Worm (Caenorhabditis elegans) whole organism, young adult: Measurements from ENCODE around the gene abu-2.

ENCODE experiments used
- B0019.2 ChIP-seq: fragments of 200-800 bp; sonication (Bioruptor generic); conservative IDR thresholded peaks from 2 replicates; pipeline ENCODE4 v1.3.6; 2022; ENCODE audit warnings: missing genetic modification reagents, missing genetic modification characterization, missing compliant biosample characterization
- B0336.3 ChIP-seq: fragments of 200-800 bp; sonication (Bioruptor generic); IDR thresholded peaks from 2 replicates; pipeline ENCODE4 v1.3.6; 2022; ENCODE audit warnings: missing genetic modification characterization, missing compliant biosample characterization
- C06A6.2 ChIP-seq: fragments of 200-800 bp; sonication (Bioruptor generic); conservative IDR thresholded peaks from 2 replicates; pipeline ENCODE4 v1.3.6; 2022; ENCODE audit warnings: missing genetic modification characterization, missing compliant biosample characterization
- D2030.7 ChIP-seq: fragments of 200-800 bp; sonication (Bioruptor generic); IDR thresholded peaks from 2 replicates; pipeline ENCODE4 v1.3.6; 2022; ENCODE audit warnings: missing genetic modification reagents, missing genetic modification characterization, missing compliant biosample characterization
- F22D6.2 ChIP-seq: sonication (generic microtip); optimal IDR thresholded peaks from 2 replicates; lab custom pipeline; 2016; ENCODE audit warnings: mild to moderate bottlenecking, missing genetic modification characterization, missing compliant biosample characterization
- F37B4.10 ChIP-seq: fragments of 200-800 bp; sonication (Bioruptor generic); IDR thresholded peaks from 2 replicates; pipeline ENCODE4 v1.3.6; 2022; ENCODE audit warnings: missing genetic modification characterization, missing compliant biosample characterization
- F49E8.2 ChIP-seq: sonication (generic microtip); optimal IDR thresholded peaks from 3 replicates; lab custom pipeline; 2017; ENCODE audit warnings: missing genetic modification characterization, mild to moderate bottlenecking, missing compliant biosample characterization, antibody characterized with exemption, moderate library complexity; ENCODE audit not compliant: insufficient read depth
- F57C9.4 ChIP-seq: sonication (generic microtip); optimal IDR thresholded peaks from 2 replicates; lab custom pipeline; 2017; ENCODE audit warnings: mild to moderate bottlenecking, missing genetic modification characterization, missing compliant biosample characterization
- K11D2.4 ChIP-seq: fragments of 200-800 bp; sonication (Bioruptor generic); IDR thresholded peaks from 2 replicates; pipeline ENCODE4 v1.3.6; 2022; ENCODE audit warnings: missing genetic modification reagents, missing genetic modification characterization, missing compliant biosample characterization
- Y56A3A.18 ChIP-seq: fragments of 200-800 bp; sonication (Bioruptor generic); IDR thresholded peaks from 2 replicates; pipeline ENCODE4 v1.3.6; 2022; ENCODE audit warnings: missing genetic modification reagents, missing genetic modification characterization, missing compliant biosample characterization
- attf-3 ChIP-seq: fragments of 200-800 bp; sonication (Bioruptor generic); conservative IDR thresholded peaks from 2 replicates; pipeline ENCODE4 v1.3.6; 2022; ENCODE audit warnings: missing genetic modification reagents, missing genetic modification characterization, missing compliant biosample characterization
- bed-1 ChIP-seq: fragments of 200-800 bp; sonication (Bioruptor generic); IDR thresholded peaks from 2 replicates; pipeline ENCODE4 v1.3.6; 2022; ENCODE audit warnings: missing genetic modification reagents, missing genetic modification characterization, missing compliant biosample characterization
- cebp-2 ChIP-seq: fragments of 200-800 bp; sonication (Bioruptor generic); IDR thresholded peaks from 2 replicates; pipeline ENCODE4 v1.3.6; 2022; ENCODE audit warnings: missing genetic modification characterization, missing compliant biosample characterization
- ceh-27 ChIP-seq: fragments of 200-800 bp; sonication (Bioruptor generic); optimal IDR thresholded peaks from 2 replicates; lab custom pipeline; 2018; ENCODE audit warnings: mild to moderate bottlenecking, missing genetic modification characterization, moderate library complexity, missing compliant biosample characterization
- ceh-40 ChIP-seq: fragments of 200-800 bp; sonication (Bioruptor generic); IDR thresholded peaks from 2 replicates; pipeline ENCODE4 v1.3.6; 2022; ENCODE audit warnings: missing genetic modification characterization, missing compliant biosample characterization
- ceh-58 ChIP-seq: fragments of 200-800 bp; sonication (Bioruptor generic); IDR thresholded peaks from 2 replicates; pipeline ENCODE4 v1.3.6; 2022; ENCODE audit warnings: missing genetic modification characterization, missing compliant biosample characterization
- dpl-1 ChIP-seq: fragments of 150-350 bp; optimal IDR thresholded peaks from 2 replicates; lab custom pipeline; 2014; ENCODE audit warnings: missing biosample characterization, missing genetic modification reagents, missing genetic modification characterization
- efl-1 ChIP-seq: fragments of 150-350 bp; optimal IDR thresholded peaks from 2 replicates; lab custom pipeline; 2014; ENCODE audit warnings: missing biosample characterization, missing genetic modification reagents, missing genetic modification characterization
- egl-44 ChIP-seq: fragments of 200-800 bp; sonication (Bioruptor generic); IDR thresholded peaks from 2 replicates; pipeline ENCODE4 v1.3.6; 2022; ENCODE audit warnings: missing genetic modification reagents, missing genetic modification characterization, missing compliant biosample characterization
- ekl-4 ChIP-seq: fragments of 200-800 bp; sonication (Bioruptor generic); IDR thresholded peaks from 2 replicates; pipeline ENCODE4 v1.3.6; 2022; ENCODE audit warnings: missing genetic modification reagents, missing genetic modification characterization, missing compliant biosample characterization
- ets-4 ChIP-seq: fragments of 200-800 bp; sonication (Bioruptor generic); optimal IDR thresholded peaks from 2 replicates; lab custom pipeline; 2018; ENCODE audit warnings: mild to moderate bottlenecking, missing genetic modification characterization, missing compliant biosample characterization
- him-1 ChIP-seq: sonication (generic microtip); optimal IDR thresholded peaks from 2 replicates; lab custom pipeline; 2016; ENCODE audit warnings: missing genotype, missing genetic modification reagents, missing genetic modification characterization, missing compliant biosample characterization
- hlh-26 ChIP-seq: fragments of 200-800 bp; sonication (Bioruptor generic); conservative IDR thresholded peaks from 2 replicates; pipeline ENCODE4 v1.3.6; 2022; ENCODE audit warnings: missing genetic modification reagents, missing genetic modification characterization, missing compliant biosample characterization
- hmg-20 ChIP-seq: fragments of 200-800 bp; sonication (Bioruptor generic); IDR thresholded peaks from 2 replicates; pipeline ENCODE4 v1.3.6; 2022; ENCODE audit warnings: missing genetic modification reagents, missing genetic modification characterization, missing compliant biosample characterization
- hrde-1 ChIP-seq: sonication (generic microtip); optimal IDR thresholded peaks from 2 replicates; lab custom pipeline; 2016; ENCODE audit warnings: missing genetic modification characterization, mild to moderate bottlenecking, missing compliant biosample characterization, moderate library complexity, missing genotype, missing genetic modification reagents, borderline replicate concordance
- let-607 ChIP-seq, 2 experiments: fragments of 200-800 bp in 1 of 2; sonication (Bioruptor generic) in 1 of 2; sonication (generic microtip) in 1 of 2; optimal IDR thresholded peaks; 2 replicates each; lab custom pipeline; 2016 to 2018; ENCODE audit warnings: mild to moderate bottlenecking in 2 of 2, missing compliant biosample characterization in 2 of 2, missing genetic modification characterization in 2 of 2, moderate library complexity in 2 of 2, missing genotype in 1 of 2
- lin-26 ChIP-seq: fragments of 200-800 bp; sonication (Bioruptor generic); IDR thresholded peaks from 2 replicates; pipeline ENCODE4 v1.3.6; 2022; ENCODE audit warnings: missing genetic modification reagents, missing genetic modification characterization, missing compliant biosample characterization
- lin-35 ChIP-seq, 3 experiments: fragments of 150-350 bp in 2 of 3; sonication (generic microtip) in 1 of 3; optimal IDR thresholded peaks; 2 replicates each; lab custom pipeline; 2014 to 2018; ENCODE audit warnings: missing biosample characterization in 3 of 3, missing genetic modification characterization in 3 of 3, missing genetic modification reagents in 3 of 3
- lin-54 ChIP-seq: fragments of 200-800 bp; sonication (Bioruptor generic); optimal IDR thresholded peaks from 2 replicates; lab custom pipeline; 2018; ENCODE audit warnings: mild to moderate bottlenecking, missing genetic modification characterization, missing compliant biosample characterization
- madf-10 ChIP-seq: sonication (generic microtip); optimal IDR thresholded peaks from 2 replicates; lab custom pipeline; 2016; ENCODE audit warnings: mild to moderate bottlenecking, missing genetic modification characterization, missing compliant biosample characterization
- madf-8 ChIP-seq: fragments of 200-800 bp; sonication (Bioruptor generic); conservative IDR thresholded peaks from 2 replicates; pipeline ENCODE4 v1.3.6; 2022; ENCODE audit warnings: missing genetic modification reagents, missing genetic modification characterization, missing compliant biosample characterization
- mel-28 ChIP-seq: sonication (generic microtip); optimal IDR thresholded peaks from 2 replicates; lab custom pipeline; 2016; ENCODE audit warnings: borderline replicate concordance, mild to moderate bottlenecking, missing genetic modification characterization, missing compliant biosample characterization
- mes-4 ChIP-seq: sonication (generic microtip); optimal IDR thresholded peaks from 2 replicates; lab custom pipeline; 2016; ENCODE audit warnings: missing genotype, missing genetic modification characterization, missing compliant biosample characterization
- mxl-1 ChIP-seq: sonication (generic microtip); optimal IDR thresholded peaks from 2 replicates; lab custom pipeline; 2016; ENCODE audit warnings: missing genetic modification characterization, missing compliant biosample characterization
- nfyb-1 ChIP-seq: fragments of 200-800 bp; sonication (Bioruptor generic); IDR thresholded peaks from 2 replicates; pipeline ENCODE4 v1.3.6; 2022; ENCODE audit warnings: missing genetic modification reagents, missing genetic modification characterization, missing compliant biosample characterization
- pbrm-1 ChIP-seq: fragments of 200-800 bp; sonication (Bioruptor generic); IDR thresholded peaks from 2 replicates; pipeline ENCODE4 v1.3.6; 2022; ENCODE audit warnings: missing genetic modification reagents, missing genetic modification characterization, missing compliant biosample characterization
- repo-1 ChIP-seq: sonication (generic microtip); optimal IDR thresholded peaks from 2 replicates; lab custom pipeline; 2017; ENCODE audit warnings: mild to moderate bottlenecking, missing genetic modification characterization, missing compliant biosample characterization
- rpc-1 ChIP-seq, 2 experiments: fragments of 150-350 bp in 1 of 2; sonication (generic microtip) in 1 of 2; optimal IDR thresholded peaks; 2 replicates each; lab custom pipeline; 2014 to 2018; ENCODE audit warnings: missing biosample characterization in 1 of 2, missing genetic modification characterization in 1 of 2, missing genetic modification reagents in 1 of 2, missing genotype in 1 of 2
- tbp1 ChIP-seq: fragments of 200-800 bp; sonication (Bioruptor generic); optimal IDR thresholded peaks from 2 replicates; lab custom pipeline; 2018; ENCODE audit warnings: mild to moderate bottlenecking, missing genetic modification characterization, missing compliant biosample characterization
- tbx-9 ChIP-seq: sonication (generic microtip); optimal IDR thresholded peaks from 2 replicates; lab custom pipeline; 2016; ENCODE audit warnings: borderline replicate concordance, missing genetic modification characterization, inconsistent platforms, missing compliant biosample characterization
- ztf-18 ChIP-seq: sonication (generic microtip); optimal IDR thresholded peaks from 2 replicates; lab custom pipeline; 2016; ENCODE audit warnings: missing genotype, mild to moderate bottlenecking, missing genetic modification characterization, missing compliant biosample characterization
- ztf-22 ChIP-seq: fragments of 200-800 bp; sonication (Bioruptor generic); optimal IDR thresholded peaks from 2 replicates; lab custom pipeline; 2018; ENCODE audit warnings: mild to moderate bottlenecking, missing genetic modification characterization, moderate library complexity, missing compliant biosample characterization
- ztf-25 ChIP-seq: fragments of 200-800 bp; sonication (Bioruptor generic); IDR thresholded peaks from 2 replicates; pipeline ENCODE4 v1.3.6; 2022; ENCODE audit warnings: missing genetic modification reagents, missing genetic modification characterization, missing compliant biosample characterization
- ztf-28 ChIP-seq: fragments of 200-800 bp; sonication (Bioruptor generic); IDR thresholded peaks from 2 replicates; pipeline ENCODE4 v1.3.6; 2022; ENCODE audit warnings: missing genetic modification reagents, missing genetic modification characterization, missing compliant biosample characterization
- ztf-6 ChIP-seq: fragments of 200-800 bp; sonication (Bioruptor generic); IDR thresholded peaks from 2 replicates; pipeline ENCODE4 v1.3.6; 2022; ENCODE audit warnings: missing genetic modification reagents, missing genetic modification characterization, missing compliant biosample characterization

The abu-2 gene

DNA sequence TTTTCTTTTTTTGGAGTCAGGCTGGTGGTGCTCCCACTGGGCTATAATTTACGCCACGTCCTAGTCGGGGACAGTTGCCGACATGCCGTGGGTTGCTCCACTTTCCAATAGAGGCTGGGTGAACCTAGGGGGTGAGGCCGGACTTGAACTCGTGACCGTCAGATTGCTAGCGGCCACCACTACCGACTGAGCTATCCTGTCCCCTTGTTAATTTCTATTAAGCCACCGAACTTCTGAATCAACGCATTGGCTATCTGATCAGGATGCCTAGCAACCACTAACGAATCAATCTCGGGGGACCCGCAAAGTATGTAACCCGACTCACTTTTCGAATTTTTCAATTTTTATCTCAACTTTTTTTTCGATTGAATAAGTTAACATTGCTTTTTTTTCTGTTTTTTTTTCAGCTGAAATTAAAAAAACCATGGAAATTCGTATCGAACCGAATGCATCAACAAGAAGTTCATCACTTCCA, 23.5 kb downstream of the abu-2 start, which contains the start of gene F56C3.1 (continued):
- TF ChIP-seq nfyb-1 (GFP tag; lab: Robert Waterston, UW) (peak; percentile 58; the same call in 1 of the 2 replicates), lin-35 (GFP tag; optimal IDR thresholded peaks at IDR 0.05; lab: Kevin White, UChicago) (no peak), madf-8 (GFP tag; lab: Robert Waterston, UW) (no peak), rpc-1 (optimal IDR thresholded peaks at IDR 0.05; lab: Kevin White, UChicago) (no peak), rpc-1 (tag; optimal IDR thresholded peaks at IDR 0.05; lab: Kevin White, UChicago) (peak; percentile 36), ztf-18 (tag; lab: Kevin White, UChicago) (no peak), tbp1 (GFP tag; lab: Kevin White, UChicago) (no peak), mxl-1 (tag; lab: Kevin White, UChicago) (no peak), dpl-1 (GFP tag; lab: Kevin White, UChicago) (no peak), ztf-6 (no peak), B0336.3 (no peak), K11D2.4 (GFP tag; lab: Robert Waterston, UW) (peak; percentile 59; the same call in 1 of the 2 replicates), hmg-20 (no peak), ekl-4 (no peak), B0019.2 (GFP tag; lab: Robert Waterston, UW) (no peak), attf-3 (GFP tag; lab: Robert Waterston, UW) (no peak), ztf-28 (no peak), lin-26 (GFP tag; lab: Robert Waterston, UW) (0 out of 2 replicates have a peak, but pooled peaks have one; percentile 39), hlh-26 (no peak), F57C9.4 (tag; lab: Kevin White, UChicago) (no peak), hrde-1 (tag; lab: Kevin White, UChicago) (no peak), lin-54 (GFP tag; lab: Kevin White, UChicago) (no peak), C06A6.2 (GFP tag; lab: Robert Waterston, UW) (no peak), ets-4 (GFP tag; lab: Kevin White, UChicago) (no peak), ztf-22 (no peak), ceh-27 (GFP tag; lab: Kevin White, UChicago) (no peak), D2030.7 (GFP tag; lab: Robert Waterston, UW) (no peak), pbrm-1 (GFP tag; lab: Robert Waterston, UW) (no peak), ceh-58 (no peak), Y56A3A.18 (GFP tag; lab: Robert Waterston, UW) (0 out of 2 replicates have a peak, but pooled peaks have one; percentile 43), F37B4.10 (GFP tag; lab: Robert Waterston, UW) (no peak), F22D6.2 (tag; lab: Kevin White, UChicago) (no peak), him-1 (no peak), efl-1 (GFP tag; lab: Kevin White, UChicago) (no peak), let-607 (tag; optimal IDR thresholded peaks at IDR 0.05; lab: Kevin White, UChicago) (no peak), ztf-25 (GFP tag; lab: Robert Waterston, UW) (no peak), mes-4 (tag; lab: Kevin White, UChicago) (no peak), bed-1 (no peak)
- TF ChIP-seq, all 124 proteins: peak for 10

DNA sequence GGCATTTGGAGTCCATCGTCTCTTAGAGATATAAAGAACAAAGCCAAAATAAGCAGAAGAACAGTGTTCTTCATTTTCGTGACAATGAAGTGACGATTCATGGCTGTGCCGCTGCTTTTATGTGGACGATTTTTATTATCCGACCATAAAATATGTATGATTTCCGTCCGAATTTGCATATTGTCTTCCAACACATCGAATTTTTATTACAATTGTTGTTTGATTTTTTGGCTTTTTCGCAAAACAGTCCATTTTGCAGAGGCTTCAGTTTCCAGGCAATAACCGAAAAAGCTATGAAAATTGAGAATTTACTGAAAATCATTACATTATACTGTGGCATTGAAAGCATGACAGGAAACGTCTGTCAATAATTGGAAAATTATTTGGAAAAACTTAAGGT, 25.9 kb downstream of the abu-2 start, which contains the start of gene F56C3.8:
TSS of gene F56C3.8 (minus strand) at position 101 of the 400 bp plus-strand sequence.
- TF ChIP-seq B0336.3 (no peak), cebp-2 (GFP tag; lab: Robert Waterston, UW) (no peak), tbx-9 (no peak), mel-28 (tag; lab: Kevin White, UChicago) (no peak), ceh-40 (GFP tag; lab: Robert Waterston, UW) (no peak), madf-10 (tag; lab: Kevin White, UChicago) (no peak), F57C9.4 (tag; lab: Kevin White, UChicago) (no peak), nfyb-1 (GFP tag; lab: Robert Waterston, UW) (no peak), egl-44 (GFP tag; lab: Robert Waterston, UW) (no peak), ztf-25 (GFP tag; lab: Robert Waterston, UW) (no peak), repo-1 (tag; lab: Kevin White, UChicago) (no peak), hmg-20 (no peak), C06A6.2 (GFP tag; lab: Robert Waterston, UW) (no peak), F49E8.2 (no peak), hrde-1 (tag; lab: Kevin White, UChicago) (no peak)
